Worm (Caenorhabditis elegans) whole organism, L2 larva: Measurements from ENCODE around the gene tiar-1.

Source experiments
- C34F6.9 ChIP-seq: fragments of 150-350 bp; optimal IDR thresholded peaks from 2 replicates; lab custom pipeline; 2014; ENCODE audit warnings: missing biosample characterization, missing genetic modification characterization
- F13H6.1 ChIP-seq: sonication (generic microtip); optimal IDR thresholded peaks from 2 replicates; lab custom pipeline; 2016; ENCODE audit warnings: missing genetic modification characterization, missing compliant biosample characterization
- R02D3.7 ChIP-seq: fragments of 150-350 bp; optimal IDR thresholded peaks from 2 replicates; lab custom pipeline; 2014; ENCODE audit warnings: missing biosample characterization, missing genetic modification characterization
- Y55F3AM.14 ChIP-seq: fragments of 200-800 bp; sonication (Bioruptor generic); optimal IDR thresholded peaks from 2 replicates; lab custom pipeline; 2018; ENCODE audit warnings: mild to moderate bottlenecking, missing genetic modification characterization, missing compliant biosample characterization
- aly-2 ChIP-seq: fragments of 150-350 bp; optimal IDR thresholded peaks from 2 replicates; lab custom pipeline; 2014; ENCODE audit warnings: missing biosample characterization, missing genetic modification characterization
- ama-1 ChIP-seq: fragments of 150-350 bp; optimal IDR thresholded peaks from 2 replicates; lab custom pipeline; 2018; ENCODE audit warnings: inconsistent platforms
- blmp-1 ChIP-seq: sonication (generic microtip); optimal IDR thresholded peaks from 2 replicates; lab custom pipeline; 2017; ENCODE audit warnings: missing genetic modification characterization, mild to moderate bottlenecking, missing compliant biosample characterization, antibody characterized with exemption, moderate library complexity; ENCODE audit not compliant: insufficient read depth
- ceh-16 ChIP-seq: fragments of 150-350 bp; optimal IDR thresholded peaks from 2 replicates; lab custom pipeline; 2014; ENCODE audit warnings: missing biosample characterization, missing genetic modification characterization
- crh-2 ChIP-seq: sonication (generic microtip); optimal IDR thresholded peaks from 2 replicates; lab custom pipeline; 2017; ENCODE audit warnings: missing biosample characterization, missing genetic modification characterization
- dmd-4 ChIP-seq: sonication (generic microtip); optimal IDR thresholded peaks from 2 replicates; lab custom pipeline; 2017; ENCODE audit warnings: missing biosample characterization, missing genetic modification characterization
- egl-27 ChIP-seq: sonication (generic microtip); optimal IDR thresholded peaks from 3 replicates; lab custom pipeline; 2017; ENCODE audit warnings: missing biosample characterization, missing genetic modification reagents, missing genetic modification characterization
- elt-1 ChIP-seq: fragments of 150-350 bp; optimal IDR thresholded peaks from 2 replicates; lab custom pipeline; 2014; ENCODE audit warnings: missing biosample characterization, missing genetic modification characterization
- elt-3 ChIP-seq: sonication (generic microtip); optimal IDR thresholded peaks from 2 replicates; lab custom pipeline; 2017; ENCODE audit warnings: missing biosample characterization, missing genetic modification characterization
- fos-1 ChIP-seq: fragments of 150-350 bp; optimal IDR thresholded peaks from 2 replicates; lab custom pipeline; 2014; ENCODE audit warnings: missing biosample characterization, missing genetic modification characterization
- gmeb-1 ChIP-seq: fragments of 150-350 bp; optimal IDR thresholded peaks from 2 replicates; lab custom pipeline; 2014; ENCODE audit warnings: missing biosample characterization, missing genetic modification characterization
- lin-11 ChIP-seq: fragments of 150-350 bp; sonication (generic microtip); optimal IDR thresholded peaks from 2 replicates; lab custom pipeline; 2014; ENCODE audit warnings: missing biosample characterization, missing genetic modification characterization, inconsistent platforms, mixed read lengths
- lin-13 ChIP-seq: fragments of 150-350 bp; optimal IDR thresholded peaks from 2 replicates; lab custom pipeline; 2014; ENCODE audit warnings: missing biosample characterization, missing genetic modification reagents, missing genetic modification characterization
- lsy-2 ChIP-seq, 2 experiments: fragments of 150-350 bp in 1 of 2; sonication (generic microtip) in 1 of 2; optimal IDR thresholded peaks; 2 replicates each; lab custom pipeline; 2014 to 2017; ENCODE audit warnings: missing biosample characterization in 2 of 2, missing genetic modification characterization in 2 of 2
- mab-5 ChIP-seq: fragments of 150-350 bp; optimal IDR thresholded peaks from 2 replicates; lab custom pipeline; 2014; ENCODE audit warnings: missing biosample characterization, missing genetic modification characterization
- mbf-1 ChIP-seq: sonication (generic microtip); optimal IDR thresholded peaks from 2 replicates; lab custom pipeline; 2017; ENCODE audit warnings: missing biosample characterization, missing genetic modification characterization
- mdl-1 ChIP-seq, 2 experiments: fragments of 150-350 bp in 1 of 2; sonication (generic microtip) in 1 of 2; optimal IDR thresholded peaks; 2 replicates each; lab custom pipeline; 2017; ENCODE audit warnings: missing biosample characterization in 2 of 2, missing genetic modification characterization in 2 of 2
- nhr-10 ChIP-seq: sonication (generic microtip); optimal IDR thresholded peaks from 2 replicates; lab custom pipeline; 2017; ENCODE audit warnings: missing biosample characterization, missing genetic modification characterization
- nhr-11 ChIP-seq: fragments of 150-350 bp; optimal IDR thresholded peaks from 2 replicates; lab custom pipeline; 2014; ENCODE audit warnings: missing biosample characterization, missing genetic modification characterization
- nhr-129 ChIP-seq: fragments of 150-350 bp; optimal IDR thresholded peaks from 2 replicates; lab custom pipeline; 2014; ENCODE audit warnings: missing biosample characterization, missing genetic modification characterization
- nhr-21 ChIP-seq: fragments of 150-350 bp; optimal IDR thresholded peaks from 2 replicates; lab custom pipeline; 2014; ENCODE audit warnings: missing biosample characterization, missing genetic modification characterization
- nhr-23 ChIP-seq: fragments of 150-350 bp; optimal IDR thresholded peaks from 2 replicates; lab custom pipeline; 2014; ENCODE audit warnings: missing biosample characterization, missing genetic modification reagents, missing genetic modification characterization
- nhr-25 ChIP-seq: fragments of 150-350 bp; sonication (generic microtip); optimal IDR thresholded peaks from 3 replicates; lab custom pipeline; 2014; ENCODE audit warnings: missing biosample characterization, missing genetic modification characterization
- peb-1 ChIP-seq: fragments of 150-350 bp; optimal IDR thresholded peaks from 2 replicates; lab custom pipeline; 2014; ENCODE audit warnings: missing biosample characterization, missing genetic modification characterization
- sem-4 ChIP-seq: fragments of 150-350 bp; optimal IDR thresholded peaks from 2 replicates; lab custom pipeline; 2014; ENCODE audit warnings: missing biosample characterization, missing genetic modification reagents, missing genetic modification characterization
- skn-1 ChIP-seq: sonication (generic microtip); optimal IDR thresholded peaks from 2 replicates; lab custom pipeline; 2017; ENCODE audit warnings: missing biosample characterization, missing genetic modification characterization
- sma-3 ChIP-seq: sonication (generic microtip); optimal IDR thresholded peaks from 2 replicates; lab custom pipeline; 2016; ENCODE audit warnings: missing genetic modification reagents, missing genetic modification characterization, missing compliant biosample characterization
- sma-9 ChIP-seq, 2 experiments: fragments of 150-350 bp in 1 of 2; sonication (generic microtip) in 1 of 2; optimal IDR thresholded peaks; 2 replicates each; lab custom pipeline; 2014 to 2016; ENCODE audit warnings: missing genetic modification characterization in 2 of 2, mild to moderate bottlenecking in 1 of 2, missing biosample characterization in 1 of 2, missing compliant biosample characterization in 1 of 2, missing genetic modification reagents in 1 of 2, moderate library complexity in 1 of 2
- snpc-4 ChIP-seq: fragments of 150-350 bp; optimal IDR thresholded peaks from 2 replicates; lab custom pipeline; 2014; ENCODE audit warnings: missing biosample characterization, missing genetic modification characterization
- unc-39 ChIP-seq: fragments of 150-350 bp; optimal IDR thresholded peaks from 2 replicates; lab custom pipeline; 2014; ENCODE audit warnings: missing biosample characterization, missing genetic modification characterization
- unc-55 ChIP-seq: fragments of 150-350 bp; sonication (generic microtip); optimal IDR thresholded peaks from 3 replicates; lab custom pipeline; 2014; ENCODE audit warnings: missing biosample characterization, missing genetic modification reagents, missing genetic modification characterization
- unc-62 ChIP-seq: fragments of 150-350 bp; optimal IDR thresholded peaks from 2 replicates; lab custom pipeline; 2014; ENCODE audit warnings: missing biosample characterization, missing genetic modification reagents, missing genetic modification characterization
- zag-1 ChIP-seq: fragments of 150-350 bp; optimal IDR thresholded peaks from 2 replicates; lab custom pipeline; 2014; ENCODE audit warnings: missing biosample characterization, missing genetic modification characterization
- ztf-11 ChIP-seq: sonication (generic microtip); optimal IDR thresholded peaks from 2 replicates; lab custom pipeline; 2017; ENCODE audit warnings: missing biosample characterization, missing genetic modification characterization

The tiar-1 gene

ce11 chrII:5710835-5711234 lies 3.8 kb downstream of the tiar-1 start:
- no peak for TF ChIP-seq nhr-10
- TF ChIP-seq R02D3.7 (tag; lab: Kevin White, UChicago) = no peak
- no peak for TF ChIP-seq elt-1
- no peak for TF ChIP-seq F13H6.1 (tag; lab: Kevin White, UChicago)
- no peak for TF ChIP-seq unc-39
- TF ChIP-seq unc-62 (GFP tag; lab: Kevin White, UChicago) = no peak
- TF ChIP-seq lsy-2 (tag; optimal IDR thresholded peaks at IDR 0.05; lab: Kevin White, UChicago) = no peak
- no peak for TF ChIP-seq mbf-1 (tag; lab: Kevin White, UChicago)
- TF ChIP-seq lin-11 (tag; lab: Kevin White, UChicago) = no peak
- no peak for TF ChIP-seq mab-5

ce11 chrII:5708154-5708553 lies 6.5 kb downstream of the tiar-1 start:
- TF ChIP-seq lsy-2 (tag; optimal IDR thresholded peaks at IDR 0.05; lab: Kevin White, UChicago) (peak in 1 of 2 experiments; percentile 19), lin-13 (GFP tag; lab: Kevin White, UChicago) (no peak), nhr-11 (no peak), F13H6.1 (tag; lab: Kevin White, UChicago) (no peak), sma-3 (GFP tag; lab: Kevin White, UChicago) (no peak), ztf-11 (tag; lab: Kevin White, UChicago) (no peak), crh-2 (tag; lab: Kevin White, UChicago) (no peak), sem-4 (tag; lab: Kevin White, UChicago) (peak; percentile 38), C34F6.9 (tag; lab: Kevin White, UChicago) (peak; percentile 28), ceh-16 (tag; lab: Kevin White, UChicago) (no peak), unc-55 (GFP tag; lab: Kevin White, UChicago) (peak; percentile 28), zag-1 (tag; lab: Kevin White, UChicago) (no peak), blmp-1 (tag; lab: Kevin White, UChicago) (no peak)

ce11 chrII:5707532-5707931 lies 7.1 kb downstream of the tiar-1 start, which contains the start of gene osta-2:
Gene osta-2, plus strand, starts transcription at chrII:5707691.
- no peak for TF ChIP-seq elt-3
- TF ChIP-seq elt-1 = no peak
- TF ChIP-seq skn-1 (tag; lab: Kevin White, UChicago) = no peak
- no peak for TF ChIP-seq C34F6.9 (tag; lab: Kevin White, UChicago)
- no peak for TF ChIP-seq dmd-4 (tag; lab: Kevin White, UChicago)
- TF ChIP-seq blmp-1 (tag; lab: Kevin White, UChicago) = no peak
- TF ChIP-seq zag-1 (tag; lab: Kevin White, UChicago) = no peak
- no peak for TF ChIP-seq ceh-16 (tag; lab: Kevin White, UChicago)
- TF ChIP-seq sma-9 (GFP tag; optimal IDR thresholded peaks at IDR 0.05; lab: Kevin White, UChicago) = no peak
- no peak for TF ChIP-seq sma-9 (tag; optimal IDR thresholded peaks at IDR 0.05; lab: Kevin White, UChicago)
- no peak for TF ChIP-seq unc-55 (GFP tag; lab: Kevin White, UChicago)
- TF ChIP-seq aly-2 (tag; lab: Kevin White, UChicago) = no peak

DNA sequence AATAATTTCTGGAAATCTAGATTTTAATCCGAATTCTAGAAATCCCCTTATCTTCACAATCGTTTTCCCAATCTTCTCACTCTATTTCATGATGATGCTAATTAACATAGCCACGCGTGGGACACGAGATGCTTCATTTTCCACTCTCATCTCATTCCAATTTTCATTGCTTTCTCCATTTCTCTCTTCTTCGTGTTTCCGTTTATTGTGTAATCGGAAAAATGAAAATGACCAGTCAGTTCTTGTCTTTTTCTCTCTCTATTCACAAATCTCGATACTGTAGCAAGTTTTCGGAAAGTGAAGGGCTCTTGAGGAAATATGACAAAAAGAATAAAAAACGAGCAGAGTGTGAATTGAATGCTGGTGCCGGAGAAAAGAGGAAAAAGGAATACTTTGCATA lies 10.1 kb downstream of the tiar-1 start:
- no peak for TF ChIP-seq nhr-23 (tag; lab: Kevin White, UChicago)
- peak; percentile 34 for TF ChIP-seq sem-4 (tag; lab: Kevin White, UChicago)

ce11 chrII:5702611-5703192 lies 11.9 kb downstream of the tiar-1 start:
- TF ChIP-seq ztf-11 (tag; lab: Kevin White, UChicago) (no peak), nhr-25 (tag; lab: Kevin White, UChicago) (peak; percentile 39)

- TF ChIP-seq lsy-2 (tag; optimal IDR thresholded peaks at IDR 0.05; lab: Kevin White, UChicago) (peak; percentile 57 to 72), sma-9 (GFP tag; optimal IDR thresholded peaks at IDR 0.05; lab: Kevin White, UChicago) (peak; percentile 88), sma-9 (tag; optimal IDR thresholded peaks at IDR 0.05; lab: Kevin White, UChicago) (no peak), ama-1 (lab: Kevin White, UChicago) (peak; percentile 91), unc-62 (GFP tag; lab: Kevin White, UChicago) (no peak), gmeb-1 (peak; percentile 69), sem-4 (tag; lab: Kevin White, UChicago) (no peak), C34F6.9 (tag; lab: Kevin White, UChicago) (peak; percentile 42), ztf-11 (tag; lab: Kevin White, UChicago) (no peak), mdl-1 (tag; optimal IDR thresholded peaks at IDR 0.05; lab: Kevin White, UChicago) (peak; percentile 66 to 77), ceh-16 (tag; lab: Kevin White, UChicago) (no peak), crh-2 (tag; lab: Kevin White, UChicago) (peak; percentile 77), nhr-129 (tag; lab: Kevin White, UChicago) (peak; percentile 70), mab-5 (peak; percentile 44), nhr-25 (tag; lab: Kevin White, UChicago) (peak; percentile 34), nhr-21 (tag; lab: Kevin White, UChicago) (peak; percentile 82), snpc-4 (peak; percentile 98), elt-1 (no peak), egl-27 (tag; lab: Kevin White, UChicago) (peak; percentile 5), Y55F3AM.14 (GFP tag; lab: Kevin White, UChicago) (no peak), F13H6.1 (tag; lab: Kevin White, UChicago) (peak; percentile 60), elt-3 (no peak), dmd-4 (tag; lab: Kevin White, UChicago) (no peak), blmp-1 (tag; lab: Kevin White, UChicago) (no peak), fos-1 (peak; percentile 74), lin-13 (GFP tag; lab: Kevin White, UChicago) (peak; percentile 42), peb-1 (no peak), sma-3 (GFP tag; lab: Kevin White, UChicago) (peak; percentile 81)
These were observed 13.1 kb downstream of the tiar-1 start for ce11 chrII:5701485-5701884.
